Fruit fly (Drosophila melanogaster) whole organism, embryonic: ENCODE measurements around the gene Pep.

Experiments used
- Bdp1 ChIP-seq: fragments of 200-800 bp; sonication (Bioruptor generic); optimal IDR thresholded peaks from 3 replicates; lab custom pipeline; 2016; ENCODE audit warnings: missing biosample characterization, missing genetic modification characterization
- CG10267 ChIP-seq: fragments of 200-800 bp; sonication (Bioruptor generic); optimal IDR thresholded peaks from 2 replicates; lab custom pipeline; 2018; ENCODE audit warnings: missing biosample characterization, mild to moderate bottlenecking, missing genetic modification characterization, moderate library complexity
- CG11696 ChIP-seq: fragments of 200-800 bp; sonication (Bioruptor generic); IDR thresholded peaks from 2 replicates; pipeline ENCODE4 v1.3.6; 2022; ENCODE audit warnings: missing biosample characterization, missing genetic modification characterization
- CG13424 ChIP-seq: fragments of 200-800 bp; sonication (Bioruptor generic); optimal IDR thresholded peaks from 2 replicates; lab custom pipeline; 2019; ENCODE audit warnings: missing biosample characterization, mild to moderate bottlenecking, missing genetic modification characterization, moderate library complexity
- CG14014 ChIP-seq: fragments of 200-800 bp; sonication (Bioruptor generic); IDR thresholded peaks from 2 replicates; pipeline ENCODE4 v1.3.6; 2022; ENCODE audit warnings: missing biosample characterization, missing genetic modification characterization
- CG14050 ChIP-seq: fragments of 200-800 bp; sonication (Bioruptor generic); IDR thresholded peaks from 3 replicates; pipeline ENCODE4 v1.3.6; 2022; ENCODE audit warnings: missing biosample characterization, missing genetic modification characterization
- CG2129 ChIP-seq: fragments of 200-800 bp; sonication (Bioruptor generic); IDR thresholded peaks from 2 replicates; pipeline ENCODE4 v1.3.6; 2022; ENCODE audit warnings: missing biosample characterization, missing genetic modification characterization; ENCODE audit not compliant: partially characterized antibody
- CG2202 ChIP-seq: fragments of 200-800 bp; sonication (Bioruptor generic); optimal IDR thresholded peaks from 2 replicates; lab custom pipeline; 2018; ENCODE audit warnings: missing biosample characterization, mild to moderate bottlenecking, missing genetic modification characterization
- CG30431 ChIP-seq: fragments of 200-800 bp; sonication (Bioruptor generic); optimal IDR thresholded peaks from 2 replicates; lab custom pipeline; 2017; ENCODE audit warnings: missing biosample characterization, missing genetic modification characterization
- CG33213 ChIP-seq: fragments of 200-800 bp; sonication (Bioruptor generic); optimal IDR thresholded peaks from 3 replicates; lab custom pipeline; 2016; ENCODE audit warnings: missing biosample characterization, missing genetic modification characterization
- CG3407 ChIP-seq: fragments of 200-800 bp; sonication (Bioruptor generic); optimal IDR thresholded peaks from 2 replicates; lab custom pipeline; 2018; ENCODE audit warnings: missing biosample characterization, mild to moderate bottlenecking, missing genetic modification characterization
- CG43689 ChIP-seq: fragments of 200-800 bp; sonication (Bioruptor generic); IDR thresholded peaks from 2 replicates; pipeline ENCODE4 v1.3.6; 2022; ENCODE audit warnings: missing biosample characterization, missing genetic modification characterization
- CG5953 ChIP-seq: fragments of 200-800 bp; sonication (Bioruptor generic); IDR thresholded peaks from 2 replicates; pipeline ENCODE4 v1.3.6; 2022; ENCODE audit warnings: missing biosample characterization, missing genetic modification characterization
- CG6765 ChIP-seq: fragments of 200-800 bp; sonication (Bioruptor generic); optimal IDR thresholded peaks from 3 replicates; lab custom pipeline; 2017; ENCODE audit warnings: missing biosample characterization, mild to moderate bottlenecking, missing genetic modification characterization
- CG6854 ChIP-seq: fragments of 200-800 bp; sonication (Bioruptor generic); optimal IDR thresholded peaks from 3 replicates; lab custom pipeline; 2017; ENCODE audit warnings: missing biosample characterization, mild to moderate bottlenecking, missing genetic modification characterization
- CG8290 ChIP-seq, 3 experiments: fragments of 200-800 bp; sonication (Bioruptor generic); optimal IDR thresholded peaks; 2 replicates each; lab custom pipeline; 2016 to 2019; ENCODE audit warnings: missing biosample characterization in 3 of 3, missing genetic modification characterization in 3 of 3, mild to moderate bottlenecking in 2 of 3, moderate library complexity in 1 of 3
- CG8478 ChIP-seq: fragments of >200 bp; optimal IDR thresholded peaks from 2 replicates; lab custom pipeline; 2018
- CG9215 ChIP-seq: fragments of 200-800 bp; sonication (Bioruptor generic); IDR thresholded peaks from 2 replicates; pipeline ENCODE4 v1.3.6; 2022; ENCODE audit warnings: missing biosample characterization, missing genetic modification characterization
- CG9727 ChIP-seq: fragments of 200-800 bp; sonication (Bioruptor generic); optimal IDR thresholded peaks from 3 replicates; lab custom pipeline; 2017; ENCODE audit warnings: missing biosample characterization, mild to moderate bottlenecking, missing genetic modification characterization
- Camta ChIP-seq: fragments of 200-800 bp; sonication (Bioruptor generic); optimal IDR thresholded peaks from 2 replicates; lab custom pipeline; 2016; ENCODE audit warnings: missing biosample characterization, missing genetic modification characterization
- Dbx ChIP-seq: fragments of 200-800 bp; sonication (Bioruptor generic); IDR thresholded peaks from 3 replicates; pipeline ENCODE4 v1.3.6; 2022; ENCODE audit warnings: missing biosample characterization, missing genetic modification characterization
- Deaf1 ChIP-seq: fragments of 200-800 bp; optimal IDR thresholded peaks from 3 replicates; lab custom pipeline; 2019; ENCODE audit warnings: missing biosample characterization, mild to moderate bottlenecking, missing genetic modification characterization, moderate library complexity
- Dek ChIP-seq: fragments of 200-800 bp; sonication (Bioruptor generic); optimal IDR thresholded peaks from 3 replicates; lab custom pipeline; 2019; ENCODE audit warnings: missing biosample characterization, mild to moderate bottlenecking, missing genetic modification characterization, moderate library complexity
- Dll ChIP-seq: fragments of 200-800 bp; sonication (Bioruptor generic); IDR thresholded peaks from 4 replicates; pipeline ENCODE4 v1.3.6; 2022; ENCODE audit warnings: missing biosample characterization, missing genetic modification characterization; ENCODE audit not compliant: partially characterized antibody
- Drgx ChIP-seq: fragments of 200-800 bp; sonication (Bioruptor generic); IDR thresholded peaks from 2 replicates; pipeline ENCODE4 v1.3.6; 2022; ENCODE audit warnings: missing biosample characterization, missing genetic modification characterization
- NFAT ChIP-seq: fragments of 200-800 bp; sonication (Bioruptor generic); IDR thresholded peaks from 2 replicates; pipeline ENCODE4 v1.3.6; 2022; ENCODE audit warnings: missing biosample characterization, missing genetic modification characterization
- Nf-YA ChIP-seq: fragments of 200-800 bp; sonication (Bioruptor generic); IDR thresholded peaks from 2 replicates; pipeline ENCODE4 v1.3.6; 2022; ENCODE audit warnings: missing biosample characterization, missing genetic modification characterization
- Optix ChIP-seq: fragments of 200-800 bp; sonication (Bioruptor generic); IDR thresholded peaks from 3 replicates; pipeline ENCODE4 v1.3.6; 2022; ENCODE audit warnings: missing biosample characterization, missing genetic modification characterization
- Rx ChIP-seq: fragments of 200-800 bp; sonication (Bioruptor generic); IDR thresholded peaks from 2 replicates; pipeline ENCODE4 v1.3.6; 2022; ENCODE audit warnings: missing biosample characterization, missing genetic modification characterization
- Spps ChIP-seq: fragments of 200-800 bp; sonication (Bioruptor generic); optimal IDR thresholded peaks from 2 replicates; lab custom pipeline; 2018; ENCODE audit warnings: missing biosample characterization, mild to moderate bottlenecking, missing genetic modification characterization
- Tbp ChIP-seq: fragments of >200 bp; optimal IDR thresholded peaks from 2 replicates; lab custom pipeline; 2018; ENCODE audit warnings: missing biosample characterization, missing genetic modification characterization
- abd-A ChIP-seq: fragments of 200-800 bp; sonication (Bioruptor generic); optimal IDR thresholded peaks from 3 replicates; lab custom pipeline; 2019; ENCODE audit warnings: missing biosample characterization, mild to moderate bottlenecking, missing genetic modification characterization, moderate library complexity
- amos ChIP-seq: fragments of 200-800 bp; sonication (Bioruptor generic); IDR thresholded peaks from 2 replicates; pipeline ENCODE4 v1.3.6; 2022; ENCODE audit warnings: missing biosample characterization, missing genetic modification characterization; ENCODE audit not compliant: partially characterized antibody
- btn ChIP-seq: fragments of 200-800 bp; sonication (Bioruptor generic); optimal IDR thresholded peaks from 2 replicates; lab custom pipeline; 2016; ENCODE audit warnings: missing biosample characterization, missing genetic modification characterization
- corto ChIP-seq: fragments of 200-800 bp; sonication (Bioruptor generic); optimal IDR thresholded peaks from 2 replicates; lab custom pipeline; 2016; ENCODE audit warnings: missing biosample characterization, mild to moderate bottlenecking, missing genetic modification characterization, moderate library complexity
- cwo ChIP-seq: fragments of 200-800 bp; sonication (Bioruptor generic); optimal IDR thresholded peaks from 3 replicates; lab custom pipeline; 2017; ENCODE audit warnings: missing biosample characterization, missing genetic modification characterization, mild to moderate bottlenecking, moderate library complexity, missing genetic modification reagents
- dan ChIP-seq: fragments of 200-800 bp; sonication (Bioruptor generic); IDR thresholded peaks from 2 replicates; pipeline ENCODE4 v1.3.6; 2022; ENCODE audit warnings: missing biosample characterization, missing genetic modification characterization
- ewg ChIP-seq: fragments of 200-800 bp; sonication (Bioruptor generic); optimal IDR thresholded peaks from 3 replicates; lab custom pipeline; 2017; ENCODE audit warnings: mild to moderate bottlenecking, missing biosample characterization, missing genetic modification reagents, missing genetic modification characterization
- fd64A ChIP-seq: fragments of 200-800 bp; sonication (Bioruptor generic); optimal IDR thresholded peaks from 3 replicates; lab custom pipeline; 2018; ENCODE audit warnings: missing biosample characterization, mild to moderate bottlenecking, missing genetic modification characterization
- fru ChIP-seq: fragments of >200 bp; optimal IDR thresholded peaks from 2 replicates; lab custom pipeline; 2017
- gce ChIP-seq: fragments of 200-800 bp; sonication (Bioruptor generic); IDR thresholded peaks from 3 replicates; pipeline ENCODE4 v1.3.6; 2022; ENCODE audit warnings: missing biosample characterization, missing genetic modification characterization
- jigr1 ChIP-seq: fragments of 200-800 bp; sonication (Bioruptor generic); IDR thresholded peaks from 3 replicates; pipeline ENCODE4 v1.3.6; 2022; ENCODE audit warnings: missing biosample characterization, missing genetic modification characterization
- kay ChIP-seq: fragments of 200-800 bp; sonication (Bioruptor generic); optimal IDR thresholded peaks from 2 replicates; lab custom pipeline; 2016; ENCODE audit warnings: missing biosample characterization, missing genetic modification characterization
- klu ChIP-seq: fragments of 200-800 bp; sonication (Bioruptor generic); IDR thresholded peaks from 2 replicates; pipeline ENCODE4 v1.3.6; 2022; ENCODE audit warnings: missing biosample characterization, missing genetic modification characterization
- lola ChIP-seq, 3 experiments: fragments of >200 bp in 2 of 3; fragments of 200-800 bp in 1 of 3; sonication (Bioruptor generic) in 1 of 3; optimal IDR thresholded peaks; 2 replicates each; lab custom pipeline; 2017 to 2019; ENCODE audit warnings: missing biosample characterization in 3 of 3, missing genetic modification characterization in 3 of 3, mild to moderate bottlenecking in 1 of 3, moderate library complexity in 1 of 3
- pb ChIP-seq: fragments of 200-800 bp; sonication (Bioruptor generic); optimal IDR thresholded peaks from 3 replicates; lab custom pipeline; 2016; ENCODE audit warnings: missing biosample characterization, missing genetic modification characterization
- pita ChIP-seq: fragments of 200-800 bp; sonication (Bioruptor generic); optimal IDR thresholded peaks from 2 replicates; lab custom pipeline; 2017; ENCODE audit warnings: missing biosample characterization, mild to moderate bottlenecking, missing genetic modification characterization
- run ChIP-seq: fragments of 200-800 bp; sonication (Bioruptor generic); optimal IDR thresholded peaks from 3 replicates; lab custom pipeline; 2018; ENCODE audit warnings: missing biosample characterization, mild to moderate bottlenecking, missing genetic modification characterization
- seq ChIP-seq: fragments of 200-800 bp; sonication (Bioruptor generic); IDR thresholded peaks from 2 replicates; pipeline ENCODE4 v1.3.6; 2022; ENCODE audit warnings: missing biosample characterization, missing genetic modification characterization
- z ChIP-seq: fragments of 200-800 bp; sonication (Bioruptor generic); IDR thresholded peaks from 3 replicates; pipeline ENCODE4 v1.3.6; 2022; ENCODE audit warnings: missing biosample characterization, missing genetic modification characterization
- zfh2 ChIP-seq: fragments of 200-800 bp; sonication (Bioruptor generic); optimal IDR thresholded peaks from 2 replicates; lab custom pipeline; 2016; ENCODE audit warnings: missing biosample characterization, missing genetic modification characterization

Pep gene

dm6 chr3L:17590455-17591216 is 54.2 kb downstream of the Pep start (continued):
- TF ChIP-seq CG10267 (tag; lab: Kevin White, UChicago) (no peak), seq (GFP tag; lab: Robert Waterston, UW) (no peak), Camta (no peak), CG14050 (GFP tag; lab: Robert Waterston, UW) (no peak), dan (GFP tag; lab: Robert Waterston, UW) (no peak), CG13424 (tag; lab: Kevin White, UChicago) (no peak), lola (GFP tag; optimal IDR thresholded peaks at IDR 0.05; lab: Kevin White, UChicago) (no peak), kay (GFP tag; lab: Kevin White, UChicago) (peak; percentile 17), Drgx (GFP tag; lab: Robert Waterston, UW) (peak; percentile 44), fd64A (GFP tag; lab: Kevin White, UChicago) (peak; percentile 40), CG14014 (GFP tag; lab: Robert Waterston, UW) (no peak), CG8478 (lab: Kevin White, UChicago) (peak; percentile 88), pb (GFP tag; lab: Kevin White, UChicago) (no peak), CG5953 (no peak), CG2129 (GFP tag; lab: Robert Waterston, UW) (no peak), Bdp1 (GFP tag; lab: Kevin White, UChicago) (no peak), CG33213 (GFP tag; lab: Kevin White, UChicago) (no peak), CG11696 (no peak), NFAT (0 out of 2 replicates have a peak, but pooled peaks have one; percentile 17), CG2202 (no peak), btn (GFP tag; lab: Kevin White, UChicago) (no peak), Deaf1 (tag; lab: Kevin White, UChicago) (peak; percentile 43), cwo (no peak), CG8290 (GFP tag; optimal IDR thresholded peaks at IDR 0.05; lab: Kevin White, UChicago) (no peak), CG8290 (tag; optimal IDR thresholded peaks at IDR 0.05; lab: Kevin White, UChicago) (no peak), CG3407 (GFP tag; lab: Kevin White, UChicago) (no peak), CG43689 (GFP tag; lab: Robert Waterston, UW) (no peak), abd-A (tag; lab: Kevin White, UChicago) (no peak), gce (GFP tag; lab: Robert Waterston, UW) (no peak), CG30431 (GFP tag; lab: Kevin White, UChicago) (no peak), Dek (tag; lab: Kevin White, UChicago) (no peak), fru (lab: Kevin White, UChicago) (no peak), CG9727 (GFP tag; lab: Kevin White, UChicago) (no peak), run (tag; lab: Kevin White, UChicago) (no peak), Rx (GFP tag; lab: Robert Waterston, UW) (no peak), CG6765 (GFP tag; lab: Kevin White, UChicago) (no peak), amos (GFP tag; lab: Robert Waterston, UW) (no peak), Spps (tag; lab: Kevin White, UChicago) (no peak), klu (GFP tag; lab: Robert Waterston, UW) (no peak), Dbx (GFP tag; lab: Robert Waterston, UW) (no peak), jigr1 (GFP tag; lab: Robert Waterston, UW) (no peak), Tbp (GFP tag; lab: Kevin White, UChicago) (no peak), Nf-YA (GFP tag; lab: Robert Waterston, UW) (no peak), ewg (GFP tag; lab: Kevin White, UChicago) (no peak), Dll (GFP tag; lab: Robert Waterston, UW) (peak; percentile 46; the same call in 1 of the 4 replicates), z (GFP tag; lab: Robert Waterston, UW) (no peak), CG9215 (GFP tag; lab: Robert Waterston, UW) (no peak), CG6854 (GFP tag; lab: Kevin White, UChicago) (no peak), zfh2 (no peak), corto (no peak), Optix (no peak), pita (GFP tag; lab: Kevin White, UChicago) (no peak)
